Worm (Caenorhabditis elegans) whole organism, early embryonic: ENCODE data around the gene T28C6.7.

Experiments
- B0310.2 ChIP-seq: sonication (generic microtip); optimal IDR thresholded peaks from 2 replicates; lab custom pipeline; 2016; ENCODE audit warnings: mild to moderate bottlenecking, missing genetic modification characterization, missing compliant biosample characterization
- F13C5.2 ChIP-seq: sonication (generic microtip); optimal IDR thresholded peaks from 2 replicates; lab custom pipeline; 2017; ENCODE audit warnings: mild to moderate bottlenecking, missing genetic modification characterization, inconsistent platforms, missing compliant biosample characterization
- aly-1 ChIP-seq: sonication (generic microtip); optimal IDR thresholded peaks from 2 replicates; lab custom pipeline; 2016; ENCODE audit warnings: missing genetic modification characterization, missing compliant biosample characterization
- ama-1 ChIP-seq: fragments of 150-350 bp; optimal IDR thresholded peaks from 2 replicates; lab custom pipeline; 2014
- hmbx-1 ChIP-seq: sonication (generic microtip); optimal IDR thresholded peaks from 2 replicates; lab custom pipeline; 2016; ENCODE audit warnings: mild to moderate bottlenecking, missing genetic modification characterization, missing compliant biosample characterization
- hnd-1 ChIP-seq: sonication (generic microtip); optimal IDR thresholded peaks from 2 replicates; lab custom pipeline; 2016; ENCODE audit warnings: missing genetic modification characterization, missing compliant biosample characterization
- tbx-37 ChIP-seq: fragments of 200-800 bp; sonication (Bioruptor generic); conservative IDR thresholded peaks from 2 replicates; pipeline ENCODE4 v1.3.6; 2022; ENCODE audit warnings: missing genetic modification reagents, missing genetic modification characterization, missing compliant biosample characterization
- tra-4 ChIP-seq: sonication (generic microtip); optimal IDR thresholded peaks from 2 replicates; lab custom pipeline; 2017; ENCODE audit warnings: missing genetic modification characterization, missing compliant biosample characterization

- TF ChIP-seq hmbx-1 (tag; lab: Kevin White, UChicago) (no peak), ama-1 (no peak), aly-1 (tag; lab: Kevin White, UChicago) (no peak), F13C5.2 (tag; lab: Kevin White, UChicago) (no peak), hnd-1 (tag; lab: Kevin White, UChicago) (no peak), B0310.2 (no peak), tbx-37 (GFP tag; lab: Robert Waterston, UW) (no peak), tra-4 (no peak)
These were observed 52.2 kb downstream of the T28C6.7 start, which contains the start of gene npax-4 for ce11 chrIV:8879810-8880209.
